Fruit fly (Drosophila melanogaster) whole organism, embryonic: Measurements from ENCODE around the gene Hrd3.

Experiments used
- CG11398 ChIP-seq: fragments of 200-800 bp; sonication (Bioruptor generic); optimal IDR thresholded peaks from 2 replicates; lab custom pipeline; 2016; ENCODE audit warnings: missing biosample characterization, missing genetic modification characterization
- CG13424 ChIP-seq: fragments of 200-800 bp; sonication (Bioruptor generic); optimal IDR thresholded peaks from 2 replicates; lab custom pipeline; 2019; ENCODE audit warnings: missing biosample characterization, mild to moderate bottlenecking, missing genetic modification characterization, moderate library complexity
- CG15601 ChIP-seq: fragments of 200-800 bp; sonication (Bioruptor generic); optimal IDR thresholded peaks from 3 replicates; lab custom pipeline; 2019; ENCODE audit warnings: missing biosample characterization, mild to moderate bottlenecking, missing genetic modification characterization, moderate library complexity
- CG17912 ChIP-seq: fragments of 200-800 bp; sonication (Bioruptor generic); optimal IDR thresholded peaks from 2 replicates; lab custom pipeline; 2018; ENCODE audit warnings: missing biosample characterization, mild to moderate bottlenecking, missing genetic modification characterization
- CG32532 ChIP-seq: fragments of 200-800 bp; sonication (Bioruptor generic); IDR thresholded peaks from 2 replicates; pipeline ENCODE4 v1.3.6; 2022; ENCODE audit warnings: missing biosample characterization, missing genetic modification characterization
- CG34376 ChIP-seq: fragments of 200-800 bp; sonication (Bioruptor generic); optimal IDR thresholded peaks from 2 replicates; lab custom pipeline; 2018; ENCODE audit warnings: missing biosample characterization, mild to moderate bottlenecking, missing genetic modification characterization
- CG34422 ChIP-seq: fragments of 200-800 bp; sonication (Bioruptor generic); IDR thresholded peaks from 3 replicates; pipeline ENCODE4 v1.3.6; 2022; ENCODE audit warnings: missing biosample characterization, missing genetic modification characterization
- CG7963 ChIP-seq: fragments of 200-800 bp; sonication (Bioruptor generic); IDR thresholded peaks from 3 replicates; pipeline ENCODE4 v1.3.6; 2022; ENCODE audit warnings: missing biosample characterization, missing genetic modification characterization; ENCODE audit not compliant: partially characterized antibody
- CG8281 ChIP-seq: fragments of 200-800 bp; sonication (Bioruptor generic); optimal IDR thresholded peaks from 2 replicates; lab custom pipeline; 2018; ENCODE audit warnings: missing biosample characterization, mild to moderate bottlenecking, missing genetic modification characterization, moderate library complexity
- CG8944 ChIP-seq: fragments of 200-800 bp; sonication (Bioruptor generic); optimal IDR thresholded peaks from 3 replicates; lab custom pipeline; 2016; ENCODE audit warnings: missing biosample characterization, missing genetic modification characterization
- CG9215 ChIP-seq: fragments of 200-800 bp; sonication (Bioruptor generic); IDR thresholded peaks from 2 replicates; pipeline ENCODE4 v1.3.6; 2022; ENCODE audit warnings: missing biosample characterization, missing genetic modification characterization
- CG9876 ChIP-seq: fragments of 200-800 bp; sonication (Bioruptor generic); optimal IDR thresholded peaks from 2 replicates; lab custom pipeline; 2016; ENCODE audit warnings: missing biosample characterization, missing genetic modification characterization
- Ets65A ChIP-seq: fragments of 200-800 bp; sonication (Bioruptor generic); peaks from one replicate; lab custom pipeline; 2016; ENCODE audit warnings: missing biosample characterization, missing genetic modification characterization
- H15 ChIP-seq: fragments of 200-800 bp; sonication (Bioruptor generic); IDR thresholded peaks from 3 replicates; pipeline ENCODE4 v1.3.6; 2022; ENCODE audit warnings: missing biosample characterization, missing genetic modification characterization
- HHEX ChIP-seq: fragments of 200-800 bp; sonication (Bioruptor generic); optimal IDR thresholded peaks from 3 replicates; lab custom pipeline; 2017; ENCODE audit warnings: missing biosample characterization, mild to moderate bottlenecking, missing genetic modification characterization, missing genetic modification reagents
- Hr51 ChIP-seq, 2 experiments: fragments of 200-800 bp; sonication (Bioruptor generic); optimal IDR thresholded peaks; 2 replicates in 1 of 2; 3 replicates in 1 of 2; lab custom pipeline; 2016 to 2018; ENCODE audit warnings: missing biosample characterization in 2 of 2, missing genetic modification characterization in 2 of 2, mild to moderate bottlenecking in 1 of 2, moderate library complexity in 1 of 2
- Nf-YB ChIP-seq: fragments of 200-800 bp; sonication (Bioruptor generic); optimal IDR thresholded peaks from 3 replicates; lab custom pipeline; 2019; ENCODE audit warnings: missing biosample characterization, mild to moderate bottlenecking, missing genetic modification characterization, moderate library complexity
- Nf-YC ChIP-seq: fragments of 200-800 bp; optimal IDR thresholded peaks from 3 replicates; lab custom pipeline; 2019; ENCODE audit warnings: missing biosample characterization, mild to moderate bottlenecking, missing genetic modification characterization, moderate library complexity
- Scr ChIP-seq: fragments of 200-800 bp; sonication (Bioruptor generic); IDR thresholded peaks from 2 replicates; pipeline ENCODE4 v1.3.6; 2022; ENCODE audit warnings: missing biosample characterization, missing genetic modification characterization; ENCODE audit not compliant: partially characterized antibody
- Sin3A ChIP-seq: fragments of >200 bp; optimal IDR thresholded peaks from 2 replicates; lab custom pipeline; 2018
- abd-A ChIP-seq: fragments of 200-800 bp; sonication (Bioruptor generic); optimal IDR thresholded peaks from 3 replicates; lab custom pipeline; 2019; ENCODE audit warnings: missing biosample characterization, mild to moderate bottlenecking, missing genetic modification characterization, moderate library complexity
- chinmo ChIP-seq: fragments of 200-800 bp; sonication (Bioruptor generic); IDR thresholded peaks from 4 replicates; pipeline ENCODE4 v1.3.6; 2022; ENCODE audit warnings: missing biosample characterization, missing genetic modification characterization; ENCODE audit not compliant: partially characterized antibody
- exex ChIP-seq: fragments of 200-800 bp; sonication (Bioruptor generic); optimal IDR thresholded peaks from 4 replicates; lab custom pipeline; 2018; ENCODE audit warnings: missing biosample characterization, mild to moderate bottlenecking, missing genetic modification characterization, moderate library complexity
- fru ChIP-seq: fragments of >200 bp; optimal IDR thresholded peaks from 2 replicates; lab custom pipeline; 2017
- gce ChIP-seq: fragments of 200-800 bp; sonication (Bioruptor generic); IDR thresholded peaks from 3 replicates; pipeline ENCODE4 v1.3.6; 2022; ENCODE audit warnings: missing biosample characterization, missing genetic modification characterization
- h ChIP-seq: fragments of >200 bp; optimal IDR thresholded peaks from 2 replicates; lab custom pipeline; 2017
- ken ChIP-seq: fragments of 200-800 bp; sonication (Bioruptor generic); IDR thresholded peaks from 3 replicates; pipeline ENCODE4 v1.3.6; 2022; ENCODE audit warnings: missing biosample characterization, missing genetic modification characterization
- kni ChIP-seq: fragments of 200-800 bp; sonication (Bioruptor generic); optimal IDR thresholded peaks from 3 replicates; lab custom pipeline; 2017; ENCODE audit warnings: mild to moderate bottlenecking, missing biosample characterization, missing genetic modification reagents, missing genetic modification characterization
- lab ChIP-seq: fragments of 200-800 bp; sonication (Bioruptor generic); optimal IDR thresholded peaks from 3 replicates; lab custom pipeline; 2017; ENCODE audit warnings: missing biosample characterization, missing genetic modification characterization, mild to moderate bottlenecking, moderate library complexity, missing genetic modification reagents
- mirr ChIP-seq: fragments of 200-800 bp; sonication (Bioruptor generic); optimal IDR thresholded peaks from 3 replicates; lab custom pipeline; 2018; ENCODE audit warnings: missing biosample characterization, mild to moderate bottlenecking, missing genetic modification characterization
- nom ChIP-seq: fragments of 200-800 bp; sonication (Bioruptor generic); optimal IDR thresholded peaks from 2 replicates; lab custom pipeline; 2017; ENCODE audit warnings: missing biosample characterization, missing genetic modification characterization, mild to moderate bottlenecking, moderate library complexity, missing genetic modification reagents
- onecut ChIP-seq: fragments of 200-800 bp; sonication (Bioruptor generic); IDR thresholded peaks from 2 replicates; pipeline ENCODE4 v1.3.6; 2022; ENCODE audit warnings: missing biosample characterization, missing genetic modification characterization
- phol ChIP-seq: fragments of 200-800 bp; sonication (Bioruptor generic); optimal IDR thresholded peaks from 3 replicates; lab custom pipeline; 2018; ENCODE audit warnings: missing biosample characterization, mild to moderate bottlenecking, missing genetic modification characterization, moderate library complexity
- sd ChIP-seq: fragments of 200-800 bp; sonication (Bioruptor generic); optimal IDR thresholded peaks from 3 replicates; lab custom pipeline; 2018; ENCODE audit warnings: missing biosample characterization, mild to moderate bottlenecking, missing genetic modification characterization, moderate library complexity
- sug ChIP-seq: fragments of 200-800 bp; optimal IDR thresholded peaks from 2 replicates; lab custom pipeline; 2019; ENCODE audit warnings: missing biosample characterization, mild to moderate bottlenecking, missing genetic modification characterization, moderate library complexity
- tio ChIP-seq: fragments of 200-800 bp; sonication (Bioruptor generic); optimal IDR thresholded peaks from 2 replicates; lab custom pipeline; 2017; ENCODE audit warnings: missing biosample characterization, missing genetic modification characterization, inconsistent platforms
- usp ChIP-seq: fragments of >200 bp; optimal IDR thresholded peaks from 2 replicates; lab custom pipeline; 2017; ENCODE audit warnings: missing biosample characterization, missing genetic modification characterization
- wek ChIP-seq: fragments of 200-800 bp; sonication (Bioruptor generic); optimal IDR thresholded peaks from 3 replicates; lab custom pipeline; 2018; ENCODE audit warnings: missing biosample characterization, mild to moderate bottlenecking, missing genetic modification characterization, moderate library complexity

The Hrd3 gene

dm6 chr3R:23718297-23718941 is 39.9 kb downstream of the Hrd3 start, which contains the start of gene nau (continued):
- TF ChIP-seq CG8281 = no peak
- peak; percentile 59 for TF ChIP-seq Nf-YC (tag; lab: Kevin White, UChicago)
- peak; percentile 92 for TF ChIP-seq Ets65A (GFP tag; lab: Kevin White, UChicago)
- TF ChIP-seq chinmo (GFP tag; lab: Robert Waterston, UW) = 0 out of 4 replicates have a peak, but pooled peaks have one; percentile 15
- no peak for TF ChIP-seq CG17912 (GFP tag; lab: Kevin White, UChicago)
- peak; percentile 1 for TF ChIP-seq abd-A (tag; lab: Kevin White, UChicago)
- TF ChIP-seq H15 (GFP tag; lab: Robert Waterston, UW) = no peak
- TF ChIP-seq CG34422 = no peak
- no peak for TF ChIP-seq CG9876 (GFP tag; lab: Kevin White, UChicago)
- TF ChIP-seq Hr51 (GFP tag; optimal IDR thresholded peaks at IDR 0.05; lab: Kevin White, UChicago) = no peak
- no peak for TF ChIP-seq CG15601 (tag; lab: Kevin White, UChicago)
- TF ChIP-seq Scr = no peak
- no peak for TF ChIP-seq CG32532
- no peak for TF ChIP-seq gce (GFP tag; lab: Robert Waterston, UW)
- TF ChIP-seq tio (GFP tag; lab: Kevin White, UChicago) = no peak
- no peak for TF ChIP-seq phol (tag; lab: Kevin White, UChicago)
- TF ChIP-seq HHEX (GFP tag; lab: Kevin White, UChicago) = no peak
- peak; percentile 80 for TF ChIP-seq Nf-YB (GFP tag; lab: Kevin White, UChicago)
- no peak for TF ChIP-seq ken (GFP tag; lab: Robert Waterston, UW)
- no peak for TF ChIP-seq CG11398 (GFP tag; lab: Kevin White, UChicago)
- TF ChIP-seq Sin3A (lab: Kevin White, UChicago) = no peak
- no peak for TF ChIP-seq CG13424 (tag; lab: Kevin White, UChicago)
- TF ChIP-seq CG8944 (GFP tag; lab: Kevin White, UChicago) = no peak

- TF ChIP-seq CG7963 (no peak), usp (GFP tag; lab: Kevin White, UChicago) (no peak), fru (lab: Kevin White, UChicago) (no peak), onecut (GFP tag; lab: Robert Waterston, UW) (no peak), CG34376 (GFP tag; lab: Kevin White, UChicago) (peak; percentile 50), exex (tag; lab: Kevin White, UChicago) (peak; percentile 77), wek (GFP tag; lab: Kevin White, UChicago) (no peak), sd (tag; lab: Kevin White, UChicago) (peak; percentile 37), CG9876 (GFP tag; lab: Kevin White, UChicago) (no peak), sug (tag; lab: Kevin White, UChicago) (peak; percentile 45), kni (GFP tag; lab: Kevin White, UChicago) (no peak), mirr (GFP tag; lab: Kevin White, UChicago) (peak; percentile 46), lab (GFP tag; lab: Kevin White, UChicago) (peak; percentile 28), CG9215 (GFP tag; lab: Robert Waterston, UW) (no peak), h (no peak), nom (GFP tag; lab: Kevin White, UChicago) (no peak)
These were observed 43.5 kb downstream of the Hrd3 start for dm6 chr3R:23714852-23715251.
